Fruit fly (Drosophila melanogaster) whole organism, embryonic: Measurements from ENCODE around the gene dsd.

Source experiments
- Ada2b ChIP-seq: fragments of 200-800 bp; sonication (Bioruptor generic); IDR thresholded peaks from 2 replicates; pipeline ENCODE4 v1.3.6; 2022; ENCODE audit warnings: missing biosample characterization, missing genetic modification characterization
- Asciz ChIP-seq: fragments of 200-800 bp; sonication (Bioruptor generic); optimal IDR thresholded peaks from 2 replicates; lab custom pipeline; 2017; ENCODE audit warnings: missing biosample characterization, mild to moderate bottlenecking, missing genetic modification characterization, missing genetic modification reagents
- Atf-2 ChIP-seq: fragments of 200-800 bp; sonication (Bioruptor generic); optimal IDR thresholded peaks from 2 replicates; lab custom pipeline; 2016; ENCODE audit warnings: missing biosample characterization, missing genetic modification characterization
- Blimp-1 ChIP-seq: fragments of 200-800 bp; sonication (Bioruptor generic); optimal IDR thresholded peaks from 3 replicates; lab custom pipeline; 2018; ENCODE audit warnings: missing biosample characterization, missing genetic modification characterization, mild to moderate bottlenecking, moderate library complexity, missing genetic modification reagents
- Bteb2 ChIP-seq: fragments of 200-800 bp; sonication (Bioruptor generic); optimal IDR thresholded peaks from 2 replicates; lab custom pipeline; 2016; ENCODE audit warnings: missing biosample characterization, missing genetic modification characterization
- C15 ChIP-seq: fragments of 200-800 bp; sonication (Bioruptor generic); IDR thresholded peaks from 3 replicates; pipeline ENCODE4 v1.3.6; 2022; ENCODE audit warnings: missing biosample characterization, missing genetic modification characterization
- CG10147 ChIP-seq: fragments of 200-800 bp; sonication (Bioruptor generic); optimal IDR thresholded peaks from 2 replicates; lab custom pipeline; 2019; ENCODE audit warnings: missing biosample characterization, mild to moderate bottlenecking, missing genetic modification characterization, moderate library complexity
- CG10654 ChIP-seq: fragments of 200-800 bp; sonication (Bioruptor generic); optimal IDR thresholded peaks from 2 replicates; lab custom pipeline; 2016; ENCODE audit warnings: missing biosample characterization, missing genetic modification characterization
- CG10979 ChIP-seq: fragments of 200-800 bp; sonication (Bioruptor generic); optimal IDR thresholded peaks from 2 replicates; lab custom pipeline; 2018; ENCODE audit warnings: missing biosample characterization, mild to moderate bottlenecking, missing genetic modification characterization, moderate library complexity
- CG13287 ChIP-seq: fragments of 200-800 bp; sonication (Bioruptor generic); IDR thresholded peaks from 2 replicates; pipeline ENCODE4 v1.3.6; 2022; ENCODE audit warnings: missing biosample characterization, missing genetic modification characterization; ENCODE audit not compliant: partially characterized antibody
- CG15479 ChIP-seq: fragments of 200-800 bp; sonication (Bioruptor generic); optimal IDR thresholded peaks from 3 replicates; lab custom pipeline; 2019; ENCODE audit warnings: missing biosample characterization, mild to moderate bottlenecking, missing genetic modification characterization, moderate library complexity
- CG17802 ChIP-seq: fragments of 200-800 bp; sonication (Bioruptor generic); optimal IDR thresholded peaks from 2 replicates; lab custom pipeline; 2018; ENCODE audit warnings: missing biosample characterization, mild to moderate bottlenecking, missing genetic modification characterization, moderate library complexity
- CG2120 ChIP-seq: fragments of 200-800 bp; sonication (Bioruptor generic); optimal IDR thresholded peaks from 3 replicates; lab custom pipeline; 2016; ENCODE audit warnings: missing biosample characterization, missing genetic modification characterization
- CG2202 ChIP-seq: fragments of 200-800 bp; sonication (Bioruptor generic); optimal IDR thresholded peaks from 2 replicates; lab custom pipeline; 2018; ENCODE audit warnings: missing biosample characterization, mild to moderate bottlenecking, missing genetic modification characterization
- CG2678 ChIP-seq: fragments of 200-800 bp; sonication (Bioruptor generic); optimal IDR thresholded peaks from 3 replicates; lab custom pipeline; 2019; ENCODE audit warnings: missing biosample characterization, mild to moderate bottlenecking, missing genetic modification characterization, moderate library complexity
- CG2875 ChIP-seq: fragments of 200-800 bp; sonication (Bioruptor generic); optimal IDR thresholded peaks from 2 replicates; lab custom pipeline; 2017; ENCODE audit warnings: missing biosample characterization, mild to moderate bottlenecking, missing genetic modification characterization, missing genetic modification reagents
- CG31224 ChIP-seq: fragments of 200-800 bp; sonication (Bioruptor generic); IDR thresholded peaks from 2 replicates; pipeline ENCODE4 v1.3.6; 2022; ENCODE audit warnings: missing biosample characterization, missing genetic modification characterization
- CG3726 ChIP-seq: fragments of 200-800 bp; sonication (Bioruptor generic); IDR thresholded peaks from 3 replicates; pipeline ENCODE4, ENCODE4 v1.3.6; 2022; ENCODE audit warnings: missing biosample characterization, missing genetic modification characterization
- CG3838 ChIP-seq: fragments of 200-800 bp; sonication (Bioruptor generic); optimal IDR thresholded peaks from 3 replicates; lab custom pipeline; 2016; ENCODE audit warnings: missing biosample characterization, missing genetic modification characterization
- CG4328 ChIP-seq: fragments of 200-800 bp; sonication (Bioruptor generic); optimal IDR thresholded peaks from 3 replicates; lab custom pipeline; 2017; ENCODE audit warnings: missing biosample characterization, missing genetic modification reagents, missing genetic modification characterization
- CG6813 ChIP-seq: fragments of 200-800 bp; sonication (Bioruptor generic); optimal IDR thresholded peaks from 2 replicates; lab custom pipeline; 2017; ENCODE audit warnings: missing biosample characterization, missing genetic modification characterization, mild to moderate bottlenecking, moderate library complexity, missing genetic modification reagents
- CG7556 ChIP-seq: fragments of 200-800 bp; sonication (Bioruptor generic); optimal IDR thresholded peaks from 2 replicates; lab custom pipeline; 2017; ENCODE audit warnings: missing biosample characterization, mild to moderate bottlenecking, missing genetic modification characterization
- CG7963 ChIP-seq: fragments of 200-800 bp; sonication (Bioruptor generic); IDR thresholded peaks from 3 replicates; pipeline ENCODE4 v1.3.6; 2022; ENCODE audit warnings: missing biosample characterization, missing genetic modification characterization; ENCODE audit not compliant: partially characterized antibody
- CG8359 ChIP-seq: fragments of 200-800 bp; sonication (Bioruptor generic); optimal IDR thresholded peaks from 2 replicates; lab custom pipeline; 2017; ENCODE audit warnings: missing biosample characterization, mild to moderate bottlenecking, missing genetic modification characterization, borderline replicate concordance
- Dip2 ChIP-seq: fragments of 200-800 bp; sonication (Bioruptor generic); IDR thresholded peaks from 2 replicates; pipeline ENCODE4 v1.3.6; 2022; ENCODE audit warnings: missing biosample characterization, missing genetic modification characterization
- Dip3 ChIP-seq: fragments of 200-800 bp; sonication (Bioruptor generic); optimal IDR thresholded peaks from 3 replicates; lab custom pipeline; 2016; ENCODE audit warnings: missing biosample characterization, missing genetic modification characterization
- Dll ChIP-seq: fragments of 200-800 bp; sonication (Bioruptor generic); IDR thresholded peaks from 4 replicates; pipeline ENCODE4 v1.3.6; 2022; ENCODE audit warnings: missing biosample characterization, missing genetic modification characterization; ENCODE audit not compliant: partially characterized antibody
- Dref ChIP-seq: fragments of 200-800 bp; sonication (Bioruptor generic); IDR thresholded peaks from 2 replicates; pipeline ENCODE4 v1.3.6; 2022; ENCODE audit warnings: missing biosample characterization, missing genetic modification characterization
- Ets97D ChIP-seq: fragments of 200-800 bp; sonication (Bioruptor generic); optimal IDR thresholded peaks from 3 replicates; lab custom pipeline; 2016; ENCODE audit warnings: missing biosample characterization, missing genetic modification characterization
- Fer2 ChIP-seq: fragments of 200-800 bp; sonication (Bioruptor generic); optimal IDR thresholded peaks from 2 replicates; lab custom pipeline; 2018; ENCODE audit warnings: missing biosample characterization, mild to moderate bottlenecking, missing genetic modification characterization, moderate library complexity
- Hmx ChIP-seq: fragments of 200-800 bp; sonication (Bioruptor generic); optimal IDR thresholded peaks from 2 replicates; lab custom pipeline; 2016; ENCODE audit warnings: missing biosample characterization, missing genetic modification characterization
- Meics ChIP-seq: fragments of 200-800 bp; sonication (Bioruptor generic); optimal IDR thresholded peaks from 2 replicates; lab custom pipeline; 2017; ENCODE audit warnings: missing biosample characterization, mild to moderate bottlenecking, missing genetic modification characterization
- Mes4 ChIP-seq: fragments of 200-800 bp; sonication (Bioruptor generic); optimal IDR thresholded peaks from 2 replicates; lab custom pipeline; 2016; ENCODE audit warnings: missing biosample characterization, missing genetic modification characterization
- Mrtf ChIP-seq: fragments of 200-800 bp; sonication (Bioruptor generic); IDR thresholded peaks from 3 replicates; pipeline ENCODE4 v1.3.6; 2022; ENCODE audit warnings: missing biosample characterization, missing genetic modification characterization
- Nf-YA ChIP-seq: fragments of 200-800 bp; sonication (Bioruptor generic); IDR thresholded peaks from 2 replicates; pipeline ENCODE4 v1.3.6; 2022; ENCODE audit warnings: missing biosample characterization, missing genetic modification characterization
- Oaz ChIP-seq: fragments of 200-800 bp; sonication (Bioruptor generic); IDR thresholded peaks from 2 replicates; pipeline ENCODE4 v1.3.6; 2022; ENCODE audit warnings: missing biosample characterization, missing genetic modification characterization
- Stat92E ChIP-seq, 3 experiments: fragments of >200 bp in 2 of 3; fragments of 200-800 bp in 1 of 3; sonication (Bioruptor generic) in 1 of 3; optimal IDR thresholded peaks; 2 replicates each; lab custom pipeline; 2017 to 2019; ENCODE audit warnings: missing biosample characterization in 3 of 3, missing genetic modification characterization in 3 of 3, mild to moderate bottlenecking in 1 of 3, moderate library complexity in 1 of 3
- cato ChIP-seq: fragments of 200-800 bp; sonication (Bioruptor generic); optimal IDR thresholded peaks from 2 replicates; lab custom pipeline; 2016; ENCODE audit warnings: missing biosample characterization, missing genetic modification characterization, borderline replicate concordance
- crp ChIP-seq, 2 experiments: fragments of 200-800 bp; sonication (Bioruptor generic); optimal IDR thresholded peaks; 2 replicates in 1 of 2; 3 replicates in 1 of 2; lab custom pipeline; 2017; ENCODE audit warnings: missing biosample characterization in 2 of 2, missing genetic modification characterization in 2 of 2, mild to moderate bottlenecking in 1 of 2, moderate library complexity in 1 of 2
- dati ChIP-seq: fragments of 200-800 bp; sonication (Bioruptor generic); IDR thresholded peaks from 2 replicates; pipeline ENCODE4 v1.3.6; 2022; ENCODE audit warnings: missing biosample characterization, missing genetic modification characterization
- dpn ChIP-seq, 2 experiments: fragments of 200-800 bp; sonication (Bioruptor generic); optimal IDR thresholded peaks; 3 replicates each; lab custom pipeline; 2016; ENCODE audit warnings: missing biosample characterization in 2 of 2, missing genetic modification characterization in 2 of 2
- gem ChIP-seq: fragments of 200-800 bp; sonication (Bioruptor generic); optimal IDR thresholded peaks from 2 replicates; lab custom pipeline; 2019; ENCODE audit warnings: missing biosample characterization, mild to moderate bottlenecking, missing genetic modification characterization, moderate library complexity
- gsb-n ChIP-seq: fragments of 200-800 bp; sonication (Bioruptor generic); optimal IDR thresholded peaks from 3 replicates; lab custom pipeline; 2018; ENCODE audit warnings: missing biosample characterization, mild to moderate bottlenecking, missing genetic modification characterization
- ind ChIP-seq: fragments of 200-800 bp; sonication (Bioruptor generic); optimal IDR thresholded peaks from 3 replicates; lab custom pipeline; 2016; ENCODE audit warnings: missing biosample characterization, missing genetic modification characterization
- ken ChIP-seq: fragments of 200-800 bp; sonication (Bioruptor generic); IDR thresholded peaks from 3 replicates; pipeline ENCODE4 v1.3.6; 2022; ENCODE audit warnings: missing biosample characterization, missing genetic modification characterization
- lola ChIP-seq, 3 experiments: fragments of >200 bp in 2 of 3; fragments of 200-800 bp in 1 of 3; sonication (Bioruptor generic) in 1 of 3; optimal IDR thresholded peaks; 2 replicates each; lab custom pipeline; 2017 to 2019; ENCODE audit warnings: missing biosample characterization in 3 of 3, missing genetic modification characterization in 3 of 3, mild to moderate bottlenecking in 1 of 3, moderate library complexity in 1 of 3
- salm ChIP-seq: fragments of 200-800 bp; sonication (Bioruptor generic); optimal IDR thresholded peaks from 2 replicates; lab custom pipeline; 2018; ENCODE audit warnings: missing biosample characterization, mild to moderate bottlenecking, missing genetic modification characterization
- ttk ChIP-seq: fragments of 200-800 bp; sonication (Bioruptor generic); IDR thresholded peaks from 2 replicates; pipeline ENCODE4 v2.1.2; 2022; ENCODE audit warnings: missing biosample characterization, missing genetic modification characterization
- tx ChIP-seq: fragments of 200-800 bp; sonication (Bioruptor generic); optimal IDR thresholded peaks from 2 replicates; lab custom pipeline; 2016; ENCODE audit warnings: missing biosample characterization, missing genetic modification characterization
- wor ChIP-seq: fragments of 200-800 bp; sonication (Bioruptor generic); IDR thresholded peaks from 2 replicates; pipeline ENCODE4 v1.3.6; 2022; ENCODE audit warnings: missing biosample characterization, missing genetic modification characterization

dsd gene

dm6 chr3R:27613814-27614213 lies 6.6 kb upstream of the dsd start (continued):
- no peak for TF ChIP-seq Stat92E (GFP tag; optimal IDR thresholded peaks at IDR 0.05; lab: Kevin White, UChicago)
- TF ChIP-seq CG3726 (GFP tag; lab: Robert Waterston, UW) = no peak
- no peak for TF ChIP-seq CG10979 (tag; lab: Kevin White, UChicago)
- TF ChIP-seq Atf-2 (GFP tag; lab: Kevin White, UChicago) = no peak
- no peak for TF ChIP-seq CG13287 (GFP tag; lab: Robert Waterston, UW)
- no peak for TF ChIP-seq ken
- TF ChIP-seq Asciz (GFP tag; lab: Kevin White, UChicago) = peak; percentile 9
- TF ChIP-seq Ada2b = 0 out of 2 replicates have a peak, but pooled peaks have one; percentile 26
- no peak for TF ChIP-seq CG7963
- no peak for TF ChIP-seq Mes4 (GFP tag; lab: Kevin White, UChicago)
- no peak for TF ChIP-seq Ets97D (GFP tag; lab: Kevin White, UChicago)
- no peak for TF ChIP-seq CG17802 (tag; lab: Kevin White, UChicago)
- no peak for TF ChIP-seq crp (GFP tag; optimal IDR thresholded peaks at IDR 0.05; lab: Kevin White, UChicago)
- peak; percentile 14 for TF ChIP-seq Meics (GFP tag; lab: Kevin White, UChicago)
- no peak for TF ChIP-seq dati (GFP tag; lab: Robert Waterston, UW)
- TF ChIP-seq ttk (GFP tag; lab: Robert Waterston, UW) = no peak
- TF ChIP-seq Dip3 (GFP tag; lab: Kevin White, UChicago) = no peak
- no peak for TF ChIP-seq wor (GFP tag; lab: Robert Waterston, UW)
- TF ChIP-seq Bteb2 = no peak
- peak; percentile 16 for TF ChIP-seq gem (tag; lab: Kevin White, UChicago)
- no peak for TF ChIP-seq CG31224
- no peak for TF ChIP-seq Dref (GFP tag; lab: Robert Waterston, UW)
- no peak for TF ChIP-seq gsb-n (tag; lab: Kevin White, UChicago)
- TF ChIP-seq Oaz (GFP tag; lab: Robert Waterston, UW) = no peak
- TF ChIP-seq CG8359 (GFP tag; lab: Kevin White, UChicago) = no peak
- TF ChIP-seq salm = no peak
- TF ChIP-seq CG6813 (GFP tag; lab: Kevin White, UChicago) = peak; percentile 21
- TF ChIP-seq CG2202 (tag; lab: Kevin White, UChicago) = no peak
- TF ChIP-seq cato = no peak
- TF ChIP-seq Blimp-1 (GFP tag; lab: Kevin White, UChicago) = peak; percentile 39
- TF ChIP-seq CG15479 (GFP tag; lab: Kevin White, UChicago) = no peak
- TF ChIP-seq Hmx (GFP tag; lab: Kevin White, UChicago) = no peak
- TF ChIP-seq CG2678 (tag; lab: Kevin White, UChicago) = peak; percentile 41
- peak; percentile 21 for TF ChIP-seq CG10147
- TF ChIP-seq Mrtf (GFP tag; lab: Robert Waterston, UW) = no peak
- no peak for TF ChIP-seq C15 (GFP tag; lab: Robert Waterston, UW)
- no peak for TF ChIP-seq tx (GFP tag; lab: Kevin White, UChicago)
- no peak for TF ChIP-seq CG3838
- TF ChIP-seq CG10654 = no peak
- no peak for TF ChIP-seq CG4328 (GFP tag; lab: Kevin White, UChicago)
- TF ChIP-seq Dll (GFP tag; lab: Robert Waterston, UW) = no peak
- no peak for TF ChIP-seq Nf-YA (GFP tag; lab: Robert Waterston, UW)
- no peak for TF ChIP-seq dpn (GFP tag; optimal IDR thresholded peaks at IDR 0.05; lab: Kevin White, UChicago)
- TF ChIP-seq CG2120 (GFP tag; lab: Kevin White, UChicago) = peak; percentile 32
- TF ChIP-seq CG2875 (GFP tag; lab: Kevin White, UChicago) = no peak
- no peak for TF ChIP-seq lola (GFP tag; optimal IDR thresholded peaks at IDR 0.05; lab: Kevin White, UChicago)
- no peak for TF ChIP-seq Fer2 (tag; lab: Kevin White, UChicago)
- TF ChIP-seq CG7556 (GFP tag; lab: Kevin White, UChicago) = peak; percentile 8
- no peak for TF ChIP-seq Dip2 (GFP tag; lab: Robert Waterston, UW)
- peak; percentile 21 for TF ChIP-seq ind (GFP tag; lab: Kevin White, UChicago)
